Fruit fly (Drosophila melanogaster): Measurements from ENCODE around the gene CG8461.

CG8461 gene

DNA sequence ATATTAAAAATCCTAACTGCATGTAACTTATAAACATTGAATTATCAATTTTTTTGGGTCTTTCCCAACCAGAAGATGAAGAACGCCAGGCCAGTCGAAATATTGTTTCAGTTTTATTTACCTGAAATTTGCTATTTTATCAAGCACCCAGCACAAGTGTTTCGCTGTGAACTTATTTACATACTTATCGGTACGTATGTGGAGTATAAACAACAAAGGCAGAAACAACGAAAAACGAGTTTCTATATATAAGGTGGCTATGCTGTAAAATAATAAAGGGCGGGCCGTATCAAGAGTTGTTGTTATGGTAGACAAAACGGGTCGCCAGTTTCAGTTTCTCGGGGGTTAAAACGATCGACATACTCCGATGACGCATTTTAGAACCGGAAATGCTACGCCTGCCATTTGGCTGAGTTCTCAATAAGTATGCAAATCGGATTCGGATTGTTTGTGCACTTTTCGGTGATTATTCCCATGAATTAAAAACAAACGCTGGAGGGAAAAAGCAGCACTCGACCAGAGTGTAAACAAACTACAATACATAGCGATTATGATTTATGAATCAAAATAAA lies 33.7 kb downstream of the CG8461 start (continued):
- TF ChIP-seq CG17568 (GFP tag; optimal IDR thresholded peaks at IDR 0.05) (peak; percentile 52), CG2712 (tag; optimal IDR thresholded peaks at IDR 0.05) (no peak), Dfd (GFP tag; optimal IDR thresholded peaks at IDR 0.05) (no peak), CG10147 (GFP tag; optimal IDR thresholded peaks at IDR 0.05) (no peak), ab (GFP tag; optimal IDR thresholded peaks at IDR 0.05) (no peak), stwl (tag; optimal IDR thresholded peaks at IDR 0.05) (no peak), CG14441 (GFP tag; IDR thresholded peaks at IDR 0.05) (no peak), CG3838 (GFP tag; optimal IDR thresholded peaks at IDR 0.05) (no peak), fd96Cb (tag; optimal IDR thresholded peaks at IDR 0.05) (no peak), wdn (GFP tag; IDR thresholded peaks at IDR 0.05) (no peak), Atf-2 (GFP tag; optimal IDR thresholded peaks at IDR 0.05) (no peak), org-1 (GFP tag; optimal IDR thresholded peaks at IDR 0.05) (no peak), ham (GFP tag; IDR thresholded peaks at IDR 0.05) (no peak), CG9437 (GFP tag; optimal IDR thresholded peaks at IDR 0.05) (no peak), onecut (GFP tag; IDR thresholded peaks at IDR 0.05) (no peak), CG8924 (tag; optimal IDR thresholded peaks at IDR 0.05) (no peak), CG13424 (tag; optimal IDR thresholded peaks at IDR 0.05) (no peak), CG34224 (GFP tag; IDR thresholded peaks at IDR 0.05; ENCODE audit: partially characterized antibody) (no peak), CG15696 (tag; optimal IDR thresholded peaks at IDR 0.05) (no peak), slou (GFP tag; optimal IDR thresholded peaks at IDR 0.05) (no peak), Dbx (GFP tag; IDR thresholded peaks at IDR 0.05) (no peak), CG12744 (GFP tag; optimal IDR thresholded peaks at IDR 0.05) (no peak), CG17802 (tag; optimal IDR thresholded peaks at IDR 0.05) (no peak), gce (GFP tag; IDR thresholded peaks at IDR 0.05) (no peak), gt (GFP tag; IDR thresholded peaks at IDR 0.05) (no peak), CG1603 (tag; optimal IDR thresholded peaks at IDR 0.05) (peak; percentile 12), CG3065 (GFP tag; optimal IDR thresholded peaks at IDR 0.05) (no peak), nerfin-1 (tag; optimal IDR thresholded peaks at IDR 0.05) (no peak), MBD-R2 (GFP tag; IDR thresholded peaks at IDR 0.05) (no peak), CG17359 (tag; optimal IDR thresholded peaks at IDR 0.05) (peak; percentile 26), sens-2 (GFP tag; IDR thresholded peaks at IDR 0.05) (no peak), Usf (GFP tag; optimal IDR thresholded peaks at IDR 0.05) (no peak), Sry-δ (GFP tag; optimal IDR thresholded peaks at IDR 0.05) (no peak), Fer1 (GFP tag; optimal IDR thresholded peaks at IDR 0.05) (peak; percentile 60), Sox102F (GFP tag; optimal IDR thresholded peaks at IDR 0.05) (no peak), tll (GFP tag; optimal IDR thresholded peaks at IDR 0.05) (no peak), pb (GFP tag; optimal IDR thresholded peaks at IDR 0.05) (no peak), dimm (GFP tag; IDR thresholded peaks at IDR 0.05) (no peak), pzg (GFP tag; optimal IDR thresholded peaks at IDR 0.05) (no peak), chinmo (GFP tag; IDR thresholded peaks at IDR 0.05; ENCODE audit: partially characterized antibody) (peak; percentile 66; the same call in 1 of the 4 replicates), CG16815 (GFP tag; optimal IDR thresholded peaks at IDR 0.05) (no peak), Hand (GFP tag; optimal IDR thresholded peaks at IDR 0.05) (no peak), Dip3 (GFP tag; optimal IDR thresholded peaks at IDR 0.05) (no peak), peb (GFP tag; IDR thresholded peaks at IDR 0.05) (no peak), CG4328 (GFP tag; optimal IDR thresholded peaks at IDR 0.05) (no peak), CG1233 (GFP tag; optimal IDR thresholded peaks at IDR 0.05) (peak; percentile 36), dpn (GFP tag; optimal IDR thresholded peaks at IDR 0.05) (no peak), Hr39 (optimal IDR thresholded peaks at IDR 0.05) (no peak), B-H2 (GFP tag; optimal IDR thresholded peaks at IDR 0.05) (peak; percentile 48), Dll (GFP tag; IDR thresholded peaks at IDR 0.05; ENCODE audit: partially characterized antibody) (no peak), HLHmδ (GFP tag; optimal IDR thresholded peaks at IDR 0.05) (no peak)
